Worm (Caenorhabditis elegans): Measurements from ENCODE around the gene btb-19.
A peak's percentile ranks its signal among the peaks of the same experiment; 100 is the strongest.

btb-19 gene

DNA sequence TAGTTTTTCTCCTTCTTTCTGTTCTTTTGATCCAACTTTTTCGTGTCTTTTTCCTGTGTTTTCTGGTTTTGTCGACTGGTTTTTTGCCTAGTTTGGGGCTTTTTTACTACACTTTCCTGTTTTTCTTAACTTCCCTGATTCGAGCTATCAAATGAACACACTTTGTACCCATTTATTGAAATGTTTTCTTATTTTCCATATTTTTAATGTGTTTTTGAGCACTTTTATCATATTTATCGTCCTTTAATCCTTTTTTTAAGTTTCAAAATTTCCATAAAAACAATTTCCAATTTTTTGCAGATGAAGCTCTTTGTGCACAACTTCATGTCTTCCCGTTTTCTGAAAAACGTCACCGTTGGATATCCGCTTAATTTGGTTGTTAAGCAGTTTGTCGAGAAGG, 12.1 kb upstream of the btb-19 start, which contains the start of gene C04H5.1:
TSS of gene C04H5.1 (plus strand) at position 301 of the 400 bp plus-strand sequence.
- no peak for TF ChIP-seq klf-2 (GFP tag; conservative IDR thresholded peaks at IDR 0.05)
- TF ChIP-seq flt-1 (GFP tag; IDR thresholded peaks at IDR 0.05) = no peak

DNA sequence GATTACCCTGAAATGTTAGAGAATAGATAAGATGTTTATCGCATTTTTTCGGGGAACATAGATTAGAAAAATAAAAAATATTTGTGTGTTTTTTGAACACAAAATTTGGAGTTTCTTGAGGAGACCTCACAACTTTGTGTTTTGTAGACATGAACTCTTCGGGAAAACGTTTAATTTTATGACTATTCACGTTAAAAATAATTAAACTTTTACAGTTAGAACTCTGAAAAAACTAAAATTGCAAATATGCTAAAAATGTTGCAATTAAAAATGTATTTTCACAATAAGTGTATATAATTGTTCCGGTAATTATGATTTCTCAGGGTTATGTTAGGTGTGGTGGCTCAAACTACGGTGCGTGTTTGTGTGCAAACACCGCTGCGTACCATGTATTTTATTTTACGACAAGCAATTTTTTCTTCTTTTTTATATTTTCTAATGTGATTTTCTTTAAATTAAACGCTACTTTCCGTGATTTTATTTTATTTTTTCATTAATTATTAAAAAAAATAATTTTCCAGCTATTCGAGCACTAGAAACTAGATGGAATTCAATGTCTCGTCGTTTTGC, 6.4 kb upstream of the btb-19 start, which contains the start of the genes F57C2.5 and spat-1:
TSS of gene F57C2.5 (minus strand) at position 7 of the 570 bp plus-strand sequence.
TSS of gene spat-1 (plus strand) at position 520 of the 570 bp plus-strand sequence.
- TF ChIP-seq cog-1 (tag; optimal IDR thresholded peaks at IDR 0.05) (peak; percentile 93), flt-1 (GFP tag; IDR thresholded peaks at IDR 0.05) (0 out of 2 replicates have a peak, but pooled peaks have one; percentile 6), med-1 (GFP tag; optimal IDR thresholded peaks at IDR 0.05; ENCODE audit: insufficient read depth) (no peak), ref-1 (GFP tag; conservative IDR thresholded peaks at IDR 0.05) (no peak), tab-1 (GFP tag; IDR thresholded peaks at IDR 0.05) (no peak), ztf-23 (GFP tag; IDR thresholded peaks at IDR 0.05) (peak; percentile 63), ztf-29 (GFP tag; IDR thresholded peaks at IDR 0.05) (no peak), klf-2 (GFP tag; conservative IDR thresholded peaks at IDR 0.05) (peak; percentile 67; the same call in 1 of the 2 replicates), T22C8.4 (GFP tag; IDR thresholded peaks at IDR 0.05) (no peak)

DNA sequence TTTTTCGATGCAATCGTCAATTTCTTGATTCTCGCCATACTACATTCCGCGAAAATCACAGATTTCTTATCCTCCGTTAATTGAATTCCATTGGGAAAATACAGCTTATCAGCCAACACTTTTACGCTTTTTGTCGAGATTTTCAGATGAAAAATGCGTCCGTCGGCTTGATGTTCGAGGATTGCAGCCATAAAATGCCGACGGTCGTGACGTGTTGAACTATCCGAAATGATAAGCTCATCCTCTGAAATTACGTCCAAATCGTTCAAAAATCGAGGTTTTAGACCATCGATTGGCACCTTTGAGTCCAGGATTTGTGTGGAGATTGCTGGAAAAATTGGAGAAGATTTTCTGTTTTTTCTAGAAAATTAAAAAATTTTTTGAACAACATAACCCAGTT, 5.2 kb upstream of the btb-19 start:
- TF ChIP-seq klf-2 (GFP tag; conservative IDR thresholded peaks at IDR 0.05) (no peak), med-1 (GFP tag; optimal IDR thresholded peaks at IDR 0.05; ENCODE audit: insufficient read depth) (no peak), ztf-29 (GFP tag; IDR thresholded peaks at IDR 0.05) (no peak), ref-1 (GFP tag; conservative IDR thresholded peaks at IDR 0.05) (no peak), T22C8.4 (GFP tag; IDR thresholded peaks at IDR 0.05) (no peak), tab-1 (GFP tag; IDR thresholded peaks at IDR 0.05) (no peak), flt-1 (GFP tag; IDR thresholded peaks at IDR 0.05) (no peak), ztf-23 (GFP tag; IDR thresholded peaks at IDR 0.05) (no peak), cog-1 (tag; optimal IDR thresholded peaks at IDR 0.05) (no peak)

DNA sequence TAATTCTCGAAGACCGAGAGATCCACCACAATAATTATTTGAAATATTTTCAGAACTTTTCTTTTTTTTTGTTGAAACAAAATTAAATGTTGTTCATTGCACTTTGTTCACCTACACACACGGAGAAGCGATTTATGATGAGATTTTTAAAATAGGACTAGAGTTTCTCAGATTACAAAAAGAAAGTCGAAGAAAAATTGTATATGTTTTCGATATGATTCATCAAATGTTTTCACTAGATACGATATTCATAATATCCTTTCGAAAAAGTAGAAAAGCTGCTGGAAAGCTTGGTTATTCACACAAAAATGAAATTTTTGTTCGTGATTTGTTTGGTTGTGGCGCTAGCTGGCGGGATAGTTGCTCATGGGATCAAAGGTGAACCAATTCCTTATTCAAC, 3.1 kb upstream of the btb-19 start, which contains the start of gene F57C2.4:
TSS of gene F57C2.4 (plus strand) at position 301 of the 400 bp plus-strand sequence.
- TF ChIP-seq flt-1 (GFP tag; IDR thresholded peaks at IDR 0.05) (no peak), tab-1 (GFP tag; IDR thresholded peaks at IDR 0.05) (no peak), med-1 (GFP tag; optimal IDR thresholded peaks at IDR 0.05; ENCODE audit: insufficient read depth) (no peak)

DNA sequence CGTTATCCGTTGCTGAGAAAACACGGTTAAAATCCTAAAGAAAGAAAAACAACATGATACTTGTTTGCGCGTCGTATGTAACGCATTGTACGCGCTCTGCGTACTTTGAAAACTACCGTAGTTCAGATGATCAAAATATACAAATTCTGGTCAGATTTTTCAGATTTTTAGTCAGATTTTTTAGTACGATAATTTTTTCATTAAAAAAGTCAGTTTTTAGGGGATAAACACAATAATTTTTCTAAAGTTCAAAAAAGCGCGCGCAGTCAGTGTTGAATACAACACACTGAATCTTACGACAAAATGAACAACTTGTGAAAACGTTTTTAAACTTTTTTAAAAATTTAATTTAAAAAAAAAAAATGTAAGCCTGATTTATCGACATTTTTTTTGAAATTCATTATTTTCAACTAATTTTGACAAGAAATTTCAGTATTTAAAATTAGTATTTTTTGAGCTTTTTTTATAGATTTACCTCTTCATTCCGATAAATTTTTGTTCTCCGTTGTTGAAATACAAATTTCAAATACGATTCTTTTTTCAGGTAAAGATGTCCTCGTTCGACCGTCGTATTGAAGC, 1.8 kb upstream of the btb-19 start, which contains the start of gene pot-2:
TSS of gene pot-2 (plus strand) at position 529 of the 579 bp plus-strand sequence.
- TF ChIP-seq T22C8.4 (GFP tag; IDR thresholded peaks at IDR 0.05) (no peak), flt-1 (GFP tag; IDR thresholded peaks at IDR 0.05) (no peak), ztf-29 (GFP tag; IDR thresholded peaks at IDR 0.05) (no peak), med-1 (GFP tag; optimal IDR thresholded peaks at IDR 0.05; ENCODE audit: insufficient read depth) (no peak), ztf-23 (GFP tag; IDR thresholded peaks at IDR 0.05) (no peak)

DNA sequence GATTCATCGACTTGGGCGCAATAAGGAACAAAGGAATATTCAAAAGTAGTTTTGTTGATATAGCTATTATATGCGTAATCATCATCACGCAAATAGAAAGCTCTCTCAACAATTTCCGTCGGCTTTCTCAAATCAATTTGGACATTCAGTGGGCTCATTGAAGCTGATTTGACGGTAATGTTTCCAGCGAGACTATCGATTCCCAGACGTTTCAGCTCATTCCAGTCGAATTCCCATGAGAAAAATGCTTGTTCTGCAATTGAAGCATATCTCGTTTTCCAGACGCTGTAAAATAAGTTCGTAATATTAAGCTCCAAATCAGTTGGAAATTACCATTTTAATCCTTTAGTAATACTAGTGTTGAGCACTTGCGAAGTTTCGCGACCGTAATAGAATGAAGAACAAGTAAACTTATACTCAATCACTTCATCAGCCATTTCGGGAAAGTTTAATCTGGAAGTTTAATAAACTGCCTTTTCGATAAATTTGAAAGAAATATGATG, 1.2 kb upstream of the btb-19 start, which contains the start of gene btb-20:
TSS of gene btb-20 (minus strand) at position 453 of the 503 bp plus-strand sequence.
- no peak for TF ChIP-seq ztf-23 (GFP tag; IDR thresholded peaks at IDR 0.05)
- no peak for TF ChIP-seq klf-2 (GFP tag; conservative IDR thresholded peaks at IDR 0.05)
- TF ChIP-seq flt-1 (GFP tag; IDR thresholded peaks at IDR 0.05) = no peak
- no peak for TF ChIP-seq ref-1 (GFP tag; conservative IDR thresholded peaks at IDR 0.05)
- TF ChIP-seq T22C8.4 (GFP tag; IDR thresholded peaks at IDR 0.05) = no peak
- no peak for TF ChIP-seq cog-1 (tag; optimal IDR thresholded peaks at IDR 0.05)
- TF ChIP-seq tab-1 (GFP tag; IDR thresholded peaks at IDR 0.05) = no peak
- TF ChIP-seq ztf-29 (GFP tag; IDR thresholded peaks at IDR 0.05) = no peak
- no peak for TF ChIP-seq med-1 (GFP tag; optimal IDR thresholded peaks at IDR 0.05; ENCODE audit: insufficient read depth)

DNA sequence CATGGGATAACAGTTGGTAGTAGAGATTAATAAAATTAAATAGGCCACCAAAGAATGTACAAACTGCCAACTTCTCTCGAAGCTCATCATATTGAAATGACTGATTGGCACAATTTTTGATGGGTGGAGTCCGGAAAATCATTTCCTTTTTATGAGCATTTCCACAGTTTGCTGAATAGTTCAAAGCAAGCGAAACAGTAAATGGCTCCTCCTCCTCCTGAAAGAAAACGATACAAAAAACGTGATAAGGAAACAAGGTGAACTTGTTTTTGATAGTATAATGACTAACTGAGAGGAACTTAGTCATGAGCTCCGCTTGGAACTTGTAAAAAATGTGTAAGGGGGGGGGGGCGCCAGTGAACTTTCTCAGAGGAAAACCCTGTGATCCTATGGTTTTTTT, 6.9 kb downstream of the btb-19 start, which contains the start of gene K10H10.9:
TSS of gene K10H10.9 (minus strand) at position 101 of the 400 bp plus-strand sequence.
- TF ChIP-seq cog-1 (tag; optimal IDR thresholded peaks at IDR 0.05) (no peak), klf-2 (GFP tag; conservative IDR thresholded peaks at IDR 0.05) (no peak), ztf-29 (GFP tag; IDR thresholded peaks at IDR 0.05) (no peak), T22C8.4 (GFP tag; IDR thresholded peaks at IDR 0.05) (no peak), ref-1 (GFP tag; conservative IDR thresholded peaks at IDR 0.05) (no peak), tab-1 (GFP tag; IDR thresholded peaks at IDR 0.05) (no peak), ztf-23 (GFP tag; IDR thresholded peaks at IDR 0.05) (no peak), med-1 (GFP tag; optimal IDR thresholded peaks at IDR 0.05; ENCODE audit: insufficient read depth) (no peak), flt-1 (GFP tag; IDR thresholded peaks at IDR 0.05) (no peak)

DNA sequence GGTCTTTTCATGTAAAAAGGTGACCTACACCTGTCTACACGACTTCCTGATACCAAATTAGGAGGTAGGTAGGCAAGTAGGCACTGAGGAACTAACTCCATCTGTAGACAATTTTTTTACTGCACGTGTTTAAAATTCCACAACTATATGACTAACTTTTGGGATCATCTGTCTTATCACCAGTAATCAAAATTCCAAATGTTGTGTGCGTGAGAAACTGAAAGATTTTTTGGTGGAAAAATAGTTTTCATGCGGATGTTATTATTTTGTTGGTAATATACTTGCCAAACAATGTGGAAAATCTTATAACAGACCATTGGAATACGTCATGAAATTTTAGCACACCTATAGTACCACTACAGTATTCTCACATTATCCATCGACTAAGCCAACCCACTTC, 10.7 kb downstream of the btb-19 start, which contains the start of gene K10H10.13:
TSS of gene K10H10.13 (minus strand) at position 101 of the 400 bp plus-strand sequence.
- no peak for TF ChIP-seq flt-1 (GFP tag; IDR thresholded peaks at IDR 0.05)

DNA sequence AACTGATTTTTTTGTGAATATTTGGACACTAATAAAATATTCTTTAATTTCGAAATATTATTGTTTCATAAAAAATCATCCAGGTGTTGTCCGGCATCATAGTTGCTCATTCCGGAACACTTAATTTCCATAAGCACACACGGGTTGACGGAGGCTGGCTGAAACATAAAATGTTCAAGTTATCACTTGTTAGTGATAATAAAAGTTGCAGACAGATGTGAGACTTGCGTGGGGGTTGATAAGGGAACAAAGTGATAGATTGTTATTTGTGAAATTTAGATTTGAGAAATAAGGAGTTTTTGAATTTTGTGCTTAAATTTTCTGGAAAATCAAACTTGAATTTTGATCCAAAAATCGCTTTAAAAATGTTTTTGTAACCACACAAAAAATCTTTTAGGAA, 11.8 kb downstream of the btb-19 start:
- no peak for TF ChIP-seq klf-2 (GFP tag; conservative IDR thresholded peaks at IDR 0.05)
- no peak for TF ChIP-seq med-1 (GFP tag; optimal IDR thresholded peaks at IDR 0.05; ENCODE audit: insufficient read depth)
- no peak for TF ChIP-seq T22C8.4 (GFP tag; IDR thresholded peaks at IDR 0.05)
- TF ChIP-seq cog-1 (tag; optimal IDR thresholded peaks at IDR 0.05) = no peak
- TF ChIP-seq tab-1 (GFP tag; IDR thresholded peaks at IDR 0.05) = no peak
- TF ChIP-seq flt-1 (GFP tag; IDR thresholded peaks at IDR 0.05) = no peak
- TF ChIP-seq ref-1 (GFP tag; conservative IDR thresholded peaks at IDR 0.05) = no peak
- TF ChIP-seq ztf-29 (GFP tag; IDR thresholded peaks at IDR 0.05) = no peak
- TF ChIP-seq ztf-23 (GFP tag; IDR thresholded peaks at IDR 0.05) = no peak

DNA sequence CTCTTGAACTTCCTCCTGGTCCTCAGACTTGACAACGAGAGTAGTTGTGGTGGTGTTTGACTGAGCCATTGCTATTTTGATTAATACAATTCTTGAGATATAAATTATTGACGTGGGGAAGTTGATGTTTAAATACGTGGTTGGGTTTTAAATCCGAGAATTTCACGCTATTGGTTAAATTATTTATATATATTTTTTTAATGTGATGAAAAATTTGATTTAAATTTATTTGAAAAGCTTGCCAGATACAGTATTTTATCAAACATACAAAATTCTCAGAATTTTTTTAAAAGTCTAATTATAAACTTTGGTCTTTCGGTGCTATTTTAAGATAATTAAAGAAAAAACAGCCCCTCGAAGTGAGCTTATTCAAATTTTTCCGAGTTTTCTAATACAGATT, 14.4 kb downstream of the btb-19 start, which contains the start of the genes K10H10.7 and K10H10.10:
TSS of gene K10H10.7 (minus strand) at position 101 of the 400 bp plus-strand sequence.
TSS of gene K10H10.10 (plus strand) at position 204 of the 400 bp plus-strand sequence.
- TF ChIP-seq cog-1 (tag; optimal IDR thresholded peaks at IDR 0.05) (no peak), ztf-23 (GFP tag; IDR thresholded peaks at IDR 0.05) (no peak), ref-1 (GFP tag; conservative IDR thresholded peaks at IDR 0.05) (no peak), flt-1 (GFP tag; IDR thresholded peaks at IDR 0.05) (no peak), T22C8.4 (GFP tag; IDR thresholded peaks at IDR 0.05) (no peak), med-1 (GFP tag; optimal IDR thresholded peaks at IDR 0.05; ENCODE audit: insufficient read depth) (no peak), klf-2 (GFP tag; conservative IDR thresholded peaks at IDR 0.05) (no peak), ztf-29 (GFP tag; IDR thresholded peaks at IDR 0.05) (no peak), tab-1 (GFP tag; IDR thresholded peaks at IDR 0.05) (no peak)
